Fruit fly (Drosophila melanogaster): ENCODE measurements around the gene CG1812.

- no peak for TF ChIP-seq CG8478 (optimal IDR thresholded peaks at IDR 0.05)
- no peak for TF ChIP-seq usp (GFP tag; optimal IDR thresholded peaks at IDR 0.05)
These were observed 43.2 kb upstream of the CG1812 start for dm6 chrX:20468192-20468591.
